Fruit fly (Drosophila melanogaster) whole organism, prepupa: ENCODE results near the gene Ccn.

Experiments
- CG1621 ChIP-seq: fragments of 200-800 bp; sonication (Bioruptor generic); optimal IDR thresholded peaks from 3 replicates; lab custom pipeline; 2018; ENCODE audit warnings: missing biosample characterization, mild to moderate bottlenecking, missing genetic modification characterization
- CG16779 ChIP-seq: fragments of 200-800 bp; sonication (Bioruptor generic); optimal IDR thresholded peaks from 3 replicates; lab custom pipeline; 2017; ENCODE audit warnings: missing biosample characterization, mild to moderate bottlenecking, missing genetic modification characterization
- CG6163 ChIP-seq: fragments of 200-800 bp; sonication (Bioruptor generic); IDR thresholded peaks from 3 replicates; pipeline ENCODE4 v1.3.6; 2022; ENCODE audit warnings: missing biosample characterization, missing genetic modification characterization
- CG6792 ChIP-seq: fragments of 200-800 bp; sonication (Bioruptor generic); optimal IDR thresholded peaks from 3 replicates; lab custom pipeline; 2016; ENCODE audit warnings: missing biosample characterization, missing genetic modification characterization
- Met ChIP-seq: fragments of 200-800 bp; sonication (Bioruptor generic); optimal IDR thresholded peaks from 3 replicates; lab custom pipeline; 2016; ENCODE audit warnings: missing biosample characterization, missing genetic modification characterization
- Smox ChIP-seq: fragments of 200-800 bp; sonication (Bioruptor generic); optimal IDR thresholded peaks from 3 replicates; lab custom pipeline; 2016; ENCODE audit warnings: missing biosample characterization, missing genetic modification characterization
- esn ChIP-seq: fragments of 200-800 bp; sonication (Bioruptor generic); optimal IDR thresholded peaks from 2 replicates; lab custom pipeline; 2016; ENCODE audit warnings: missing biosample characterization, mild to moderate bottlenecking, missing genetic modification characterization, moderate library complexity
- net ChIP-seq: fragments of 200-800 bp; sonication (Bioruptor generic); optimal IDR thresholded peaks from 3 replicates; lab custom pipeline; 2016; ENCODE audit warnings: missing biosample characterization, missing genetic modification characterization
- svp ChIP-seq: fragments of 200-800 bp; sonication (Bioruptor generic); peaks from one replicate; lab custom pipeline; 2016; ENCODE audit warnings: missing biosample characterization, missing genetic modification characterization
- vri ChIP-seq: fragments of 200-800 bp; sonication (Bioruptor generic); optimal IDR thresholded peaks from 3 replicates; lab custom pipeline; 2016; ENCODE audit warnings: missing biosample characterization, mild to moderate bottlenecking, missing genetic modification characterization

DNA sequence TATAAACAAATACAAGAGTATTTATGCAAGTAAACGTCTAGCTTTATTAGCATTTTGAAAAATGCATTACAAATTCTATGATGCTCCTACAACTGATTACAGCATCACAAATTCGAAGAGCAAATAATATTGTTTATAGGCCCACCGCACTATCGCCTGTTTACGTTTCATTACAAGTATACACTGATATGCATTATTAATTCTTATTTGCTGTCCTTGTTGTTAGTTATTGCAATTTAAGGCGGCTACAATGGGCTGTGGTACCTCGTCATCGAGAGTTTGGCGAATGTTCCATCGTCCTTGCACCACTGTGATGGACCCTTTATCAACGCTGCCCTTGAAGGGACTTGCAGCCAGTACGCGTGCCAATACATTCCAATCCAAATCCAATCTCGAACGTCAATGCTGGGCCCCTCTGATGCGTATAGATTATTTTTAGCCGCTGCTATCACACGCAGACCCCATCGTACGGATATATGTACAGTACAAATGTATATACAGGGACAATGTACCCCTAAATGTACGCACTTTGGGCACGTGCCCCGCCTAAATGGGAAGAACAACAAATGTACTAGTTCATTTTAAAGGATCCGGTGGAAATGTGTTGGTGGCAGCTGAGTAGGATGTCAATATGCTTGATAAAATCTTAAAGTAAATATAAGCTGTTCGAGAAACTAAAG is 33.0 kb upstream of the Ccn start:
- TF ChIP-seq Smox (GFP tag; lab: Kevin White, UChicago) (no peak), CG6163 (GFP tag; lab: Robert Waterston, UW) (no peak), CG6792 (no peak), vri (GFP tag; lab: Kevin White, UChicago) (no peak), net (no peak), CG1621 (tag; lab: Kevin White, UChicago) (no peak), svp (no peak), esn (GFP tag; lab: Kevin White, UChicago) (no peak), CG16779 (tag; lab: Kevin White, UChicago) (no peak), Met (no peak)
